Worm (Caenorhabditis elegans) whole organism, midembryonic: ENCODE data around the gene akt-1.

Source experiments
- T22C8.4 ChIP-seq: fragments of 200-800 bp; sonication (Bioruptor generic); IDR thresholded peaks from 2 replicates; pipeline ENCODE4 v1.3.6; 2022; ENCODE audit warnings: missing genetic modification characterization, missing compliant biosample characterization
- cog-1 ChIP-seq: sonication (generic microtip); optimal IDR thresholded peaks from 2 replicates; lab custom pipeline; 2016; ENCODE audit warnings: missing genetic modification characterization, missing compliant biosample characterization
- flt-1 ChIP-seq: fragments of 200-800 bp; sonication (Bioruptor generic); IDR thresholded peaks from 2 replicates; pipeline ENCODE4 v1.3.6; 2022; ENCODE audit warnings: missing genetic modification characterization, missing compliant biosample characterization
- klf-2 ChIP-seq: fragments of 200-800 bp; sonication (Bioruptor generic); conservative IDR thresholded peaks from 2 replicates; pipeline ENCODE4 v1.3.6; 2022; ENCODE audit warnings: missing genetic modification reagents, missing genetic modification characterization, missing compliant biosample characterization
- med-1 ChIP-seq: sonication (generic microtip); optimal IDR thresholded peaks from 2 replicates; lab custom pipeline; 2017; ENCODE audit warnings: missing genetic modification characterization, mild to moderate bottlenecking, missing compliant biosample characterization, antibody characterized with exemption, missing genetic modification reagents; ENCODE audit not compliant: insufficient read depth
- ref-1 ChIP-seq: fragments of 200-800 bp; sonication (Bioruptor generic); conservative IDR thresholded peaks from 2 replicates; pipeline ENCODE4 v1.3.6; 2022; ENCODE audit warnings: missing genetic modification reagents, missing genetic modification characterization, missing compliant biosample characterization
- tab-1 ChIP-seq: fragments of 200-800 bp; sonication (Bioruptor generic); IDR thresholded peaks from 2 replicates; pipeline ENCODE4 v1.3.6; 2022; ENCODE audit warnings: missing genetic modification characterization, missing compliant biosample characterization
- ztf-23 ChIP-seq: fragments of 200-800 bp; sonication (Bioruptor generic); IDR thresholded peaks from 2 replicates; pipeline ENCODE4 v1.3.6; 2022; ENCODE audit warnings: missing genetic modification reagents, missing genetic modification characterization, missing compliant biosample characterization
- ztf-29 ChIP-seq: fragments of 200-800 bp; sonication (Bioruptor generic); IDR thresholded peaks from 2 replicates; pipeline ENCODE4 v1.3.6; 2022; ENCODE audit warnings: missing genetic modification reagents, missing genetic modification characterization, missing compliant biosample characterization

akt-1 gene

DNA sequence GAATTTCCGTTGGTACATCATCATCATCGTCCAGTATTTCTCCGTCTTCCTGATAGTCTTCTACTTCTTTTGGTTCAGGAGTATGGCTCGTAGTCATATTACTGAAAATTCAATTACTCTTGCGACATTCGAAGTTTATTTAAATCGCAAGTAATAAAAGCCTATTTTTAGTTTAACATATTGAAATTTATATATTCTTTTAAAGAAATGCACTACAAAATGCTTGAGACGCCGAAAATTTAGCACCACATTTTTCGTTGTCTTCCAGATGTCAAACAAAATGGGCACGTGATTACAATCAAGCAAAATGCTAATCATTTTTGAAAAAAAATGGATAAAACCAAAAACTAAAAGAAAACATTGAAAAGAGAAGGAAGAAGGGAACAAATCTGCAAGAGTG is 36.7 kb upstream of the akt-1 start, which contains the start of gene zhit-3:
Gene zhit-3, minus strand, starts transcription at position 101 of the 400 bp plus-strand sequence.
- no peak for TF ChIP-seq ztf-23 (GFP tag; lab: Robert Waterston, UW)
- TF ChIP-seq flt-1 (GFP tag; lab: Robert Waterston, UW) = no peak
- TF ChIP-seq T22C8.4 = no peak
- no peak for TF ChIP-seq ztf-29

DNA sequence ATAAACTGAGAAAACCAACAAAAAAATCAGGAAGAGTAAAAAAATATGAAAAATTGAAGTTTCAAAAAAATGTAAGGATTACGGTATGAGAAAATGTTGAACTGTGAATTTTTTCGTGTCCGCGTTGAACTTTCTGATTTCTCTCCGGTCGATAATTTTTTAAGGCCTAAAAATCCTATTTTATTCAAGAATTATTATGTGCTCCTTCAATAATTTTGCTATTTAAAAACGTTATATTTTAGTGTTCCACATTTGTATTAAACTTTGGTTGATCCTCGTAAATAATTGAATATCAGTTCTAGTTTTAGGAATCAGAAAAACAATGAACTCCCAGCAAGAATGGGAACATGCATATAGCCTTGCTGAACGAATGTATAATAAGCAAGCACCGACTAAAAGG is 36.1 kb upstream of the akt-1 start, which contains the start of gene hpo-40:
Gene hpo-40, plus strand, starts transcription at position 301 of the 400 bp plus-strand sequence.
- no peak for TF ChIP-seq tab-1
- TF ChIP-seq klf-2 (GFP tag; lab: Robert Waterston, UW) = no peak

ce11 chrV:10216724-10217123 is 32.0 kb upstream of the akt-1 start, which contains the start of gene ZK856.14:
TSS of gene ZK856.14 (plus strand) at chrV:10217024.
- TF ChIP-seq klf-2 (GFP tag; lab: Robert Waterston, UW) (no peak), ref-1 (GFP tag; lab: Robert Waterston, UW) (no peak), ztf-29 (no peak), tab-1 (no peak), flt-1 (GFP tag; lab: Robert Waterston, UW) (no peak), med-1 (GFP tag; lab: Kevin White, UChicago) (no peak), ztf-23 (GFP tag; lab: Robert Waterston, UW) (no peak), T22C8.4 (no peak), cog-1 (tag; lab: Kevin White, UChicago) (no peak)

ce11 chrV:10220605-10221004 is 28.1 kb upstream of the akt-1 start, which contains the start of gene C12D8.13:
TSS of gene C12D8.13 (minus strand) at chrV:10220705.
- TF ChIP-seq tab-1 (no peak), klf-2 (GFP tag; lab: Robert Waterston, UW) (no peak), ref-1 (GFP tag; lab: Robert Waterston, UW) (no peak), T22C8.4 (no peak), cog-1 (tag; lab: Kevin White, UChicago) (no peak), med-1 (GFP tag; lab: Kevin White, UChicago) (no peak), ztf-29 (no peak)

ce11 chrV:10221317-10221716 is 27.4 kb upstream of the akt-1 start, which contains the start of the genes fipr-5 and fipr-9:
TSS of gene fipr-5 (minus strand) at chrV:10221417.
TSS of gene fipr-9 (plus strand) at chrV:10221662.
- TF ChIP-seq flt-1 (GFP tag; lab: Robert Waterston, UW) (no peak), med-1 (GFP tag; lab: Kevin White, UChicago) (no peak), cog-1 (tag; lab: Kevin White, UChicago) (no peak), ref-1 (GFP tag; lab: Robert Waterston, UW) (no peak), T22C8.4 (no peak), klf-2 (GFP tag; lab: Robert Waterston, UW) (no peak), ztf-23 (GFP tag; lab: Robert Waterston, UW) (no peak), tab-1 (no peak), ztf-29 (no peak)

DNA sequence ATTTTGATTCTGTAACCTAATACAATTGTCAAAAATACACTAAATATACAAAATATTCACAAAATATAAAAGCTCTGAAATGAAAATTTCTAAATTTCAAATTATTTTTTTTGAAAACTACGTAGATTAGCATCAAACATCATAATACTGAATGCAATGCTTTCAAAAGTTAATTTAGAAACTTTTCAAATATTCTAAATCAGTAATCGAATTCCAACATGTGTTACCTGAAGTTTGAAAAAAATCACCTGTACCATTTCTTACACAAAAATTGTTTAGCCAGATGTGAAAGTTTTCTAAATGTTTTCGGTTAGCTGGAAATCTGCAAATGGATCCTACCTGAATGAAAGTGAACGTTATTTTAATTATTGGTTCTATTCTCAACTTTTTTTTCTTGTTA is 26.7 kb upstream of the akt-1 start, which contains the start of gene C12D8.20:
Gene C12D8.20, plus strand, starts transcription at position 301 of the 400 bp plus-strand sequence.
- TF ChIP-seq flt-1 (GFP tag; lab: Robert Waterston, UW) (no peak), ztf-23 (GFP tag; lab: Robert Waterston, UW) (no peak), T22C8.4 (no peak)

- TF ChIP-seq tab-1 (no peak), ref-1 (GFP tag; lab: Robert Waterston, UW) (no peak), ztf-29 (no peak), ztf-23 (GFP tag; lab: Robert Waterston, UW) (no peak), cog-1 (tag; lab: Kevin White, UChicago) (no peak), med-1 (GFP tag; lab: Kevin White, UChicago) (no peak), flt-1 (GFP tag; lab: Robert Waterston, UW) (no peak), T22C8.4 (no peak), klf-2 (GFP tag; lab: Robert Waterston, UW) (no peak)
These were observed 24.1 kb upstream of the akt-1 start for ce11 chrV:10224619-10225018.

DNA sequence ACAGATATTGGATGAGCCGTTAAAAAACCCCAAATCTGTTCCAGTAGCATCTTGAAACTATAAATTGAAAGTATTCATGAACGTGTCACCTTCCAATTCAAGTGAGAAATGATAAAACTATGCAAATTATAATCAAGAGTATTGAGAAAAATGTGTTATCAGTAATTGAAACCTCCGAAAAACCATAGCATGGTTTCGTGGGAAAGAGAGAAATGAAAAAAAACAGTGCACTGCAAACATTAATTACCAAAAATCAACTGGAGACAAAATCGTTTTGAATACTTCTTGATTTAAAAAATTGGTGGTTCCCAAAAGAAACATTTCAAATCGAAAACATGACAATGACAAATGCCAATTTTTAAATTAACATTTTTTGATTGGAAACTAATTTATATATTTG is 23.1 kb upstream of the akt-1 start, which contains the start of gene daf-36:
Gene daf-36, minus strand, starts transcription at position 101 of the 400 bp plus-strand sequence.
- TF ChIP-seq ztf-23 (GFP tag; lab: Robert Waterston, UW) = no peak
- TF ChIP-seq ztf-29 = no peak
- TF ChIP-seq ref-1 (GFP tag; lab: Robert Waterston, UW) = no peak
- TF ChIP-seq T22C8.4 = no peak
- no peak for TF ChIP-seq med-1 (GFP tag; lab: Kevin White, UChicago)
- no peak for TF ChIP-seq cog-1 (tag; lab: Kevin White, UChicago)
- no peak for TF ChIP-seq klf-2 (GFP tag; lab: Robert Waterston, UW)
- TF ChIP-seq flt-1 (GFP tag; lab: Robert Waterston, UW) = no peak
- TF ChIP-seq tab-1 = no peak

- TF ChIP-seq med-1 (GFP tag; lab: Kevin White, UChicago) (no peak), T22C8.4 (no peak), ref-1 (GFP tag; lab: Robert Waterston, UW) (no peak), tab-1 (no peak), klf-2 (GFP tag; lab: Robert Waterston, UW) (no peak), ztf-29 (no peak), ztf-23 (GFP tag; lab: Robert Waterston, UW) (no peak), flt-1 (GFP tag; lab: Robert Waterston, UW) (no peak), cog-1 (tag; lab: Kevin White, UChicago) (no peak)
These were observed 21.4 kb upstream of the akt-1 start, which contains the start of gene ttr-19 for ce11 chrV:10227333-10227732. TSS of gene ttr-19 (minus strand) at chrV:10227433.

DNA sequence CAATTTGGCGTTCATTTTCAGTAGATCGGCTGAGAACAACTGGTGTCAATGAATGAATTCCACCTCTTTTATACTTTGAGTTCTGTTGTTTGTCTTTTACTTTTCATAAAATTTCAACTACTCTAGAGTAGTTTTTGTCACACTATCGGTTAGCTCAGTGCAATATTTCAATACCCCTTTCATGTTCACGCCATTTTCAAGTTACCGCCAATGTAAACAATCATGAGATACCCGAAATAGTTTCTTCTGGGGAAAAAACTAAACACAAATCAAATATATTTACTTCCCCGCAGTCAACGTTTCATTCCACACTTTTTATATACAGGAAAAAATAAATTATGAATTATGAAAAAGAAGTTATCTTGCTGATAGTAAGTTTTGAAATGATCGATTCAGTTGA is 20.3 kb upstream of the akt-1 start, which contains the start of gene fipr-4:
Gene fipr-4, minus strand, starts transcription at position 101 of the 400 bp plus-strand sequence.
- no peak for TF ChIP-seq klf-2 (GFP tag; lab: Robert Waterston, UW)
- TF ChIP-seq ztf-23 (GFP tag; lab: Robert Waterston, UW) = no peak
- no peak for TF ChIP-seq cog-1 (tag; lab: Kevin White, UChicago)
- TF ChIP-seq ztf-29 = no peak
- no peak for TF ChIP-seq T22C8.4
- TF ChIP-seq flt-1 (GFP tag; lab: Robert Waterston, UW) = no peak
- no peak for TF ChIP-seq med-1 (GFP tag; lab: Kevin White, UChicago)
- TF ChIP-seq tab-1 = no peak
- no peak for TF ChIP-seq ref-1 (GFP tag; lab: Robert Waterston, UW)
